Worm (Caenorhabditis elegans) whole organism, L3 larva: Measurements from ENCODE around the gene C53D6.6.

Experiments
- R02D3.7 ChIP-seq: fragments of 150-350 bp; optimal IDR thresholded peaks from 2 replicates; lab custom pipeline; 2014; ENCODE audit warnings: missing biosample characterization, missing genetic modification characterization
- ZK546.5 ChIP-seq: sonication (generic microtip); optimal IDR thresholded peaks from 2 replicates; lab custom pipeline; 2017; ENCODE audit warnings: missing biosample characterization, missing genetic modification characterization
- ceh-16 ChIP-seq: sonication (generic microtip); optimal IDR thresholded peaks from 2 replicates; lab custom pipeline; 2017; ENCODE audit warnings: missing biosample characterization, missing genetic modification characterization
- ceh-28 ChIP-seq: fragments of 150-350 bp; optimal IDR thresholded peaks from 2 replicates; lab custom pipeline; 2014; ENCODE audit warnings: missing biosample characterization, missing genetic modification reagents, missing genetic modification characterization
- ceh-9 ChIP-seq: sonication (generic microtip); optimal IDR thresholded peaks from 2 replicates; lab custom pipeline; 2018; ENCODE audit warnings: missing biosample characterization, missing genetic modification characterization
- daf-12 ChIP-seq: fragments of 150-350 bp; optimal IDR thresholded peaks from 2 replicates; lab custom pipeline; 2014; ENCODE audit warnings: missing biosample characterization, missing genetic modification reagents, missing genetic modification characterization
- egl-27 ChIP-seq: sonication (generic microtip); optimal IDR thresholded peaks from 4 replicates; lab custom pipeline; 2017; ENCODE audit warnings: missing biosample characterization, missing genetic modification reagents, missing genetic modification characterization
- egl-5 ChIP-seq: fragments of 150-350 bp; optimal IDR thresholded peaks from 2 replicates; lab custom pipeline; 2017; ENCODE audit warnings: missing biosample characterization, missing genetic modification reagents, missing genetic modification characterization, inconsistent platforms
- elt-1 ChIP-seq: fragments of 150-350 bp; optimal IDR thresholded peaks from 2 replicates; lab custom pipeline; 2014; ENCODE audit warnings: missing biosample characterization, missing genetic modification characterization
- elt-2 ChIP-seq: sonication (generic microtip); optimal IDR thresholded peaks from 2 replicates; lab custom pipeline; 2016; ENCODE audit warnings: missing genetic modification reagents, mild to moderate bottlenecking, missing genetic modification characterization, missing compliant biosample characterization
- elt-3 ChIP-seq, 3 experiments: fragments of 150-350 bp in 1 of 3; sonication (generic microtip) in 2 of 3; optimal IDR thresholded peaks; 2 replicates in 2 of 3; 4 replicates in 1 of 3; lab custom pipeline; 2014 to 2017; ENCODE audit warnings: missing biosample characterization in 3 of 3, missing genetic modification characterization in 3 of 3
- fkh-2 ChIP-seq: fragments of 150-350 bp; optimal IDR thresholded peaks from 2 replicates; lab custom pipeline; 2014; ENCODE audit warnings: missing biosample characterization, missing genetic modification reagents, missing genetic modification characterization
- hmg-11 ChIP-seq: sonication (generic microtip); optimal IDR thresholded peaks from 2 replicates; lab custom pipeline; 2016; ENCODE audit warnings: missing genetic modification characterization, missing compliant biosample characterization
- lin-15B ChIP-seq: fragments of 150-350 bp; optimal IDR thresholded peaks from 2 replicates; lab custom pipeline; 2014; ENCODE audit warnings: missing biosample characterization, missing genetic modification characterization
- lin-39 ChIP-seq: fragments of 150-350 bp; optimal IDR thresholded peaks from 2 replicates; lab custom pipeline; 2018; ENCODE audit warnings: missing biosample characterization, missing genetic modification reagents, missing genetic modification characterization
- lsy-12 ChIP-seq: sonication (generic microtip); optimal IDR thresholded peaks from 2 replicates; lab custom pipeline; 2016; ENCODE audit warnings: mild to moderate bottlenecking, missing genetic modification characterization, missing compliant biosample characterization
- mdl-1 ChIP-seq: fragments of 150-350 bp; optimal IDR thresholded peaks from 2 replicates; lab custom pipeline; 2014; ENCODE audit warnings: missing biosample characterization, missing genetic modification characterization
- mml-1 ChIP-seq: fragments of 150-350 bp; sonication (generic microtip); optimal IDR thresholded peaks from 3 replicates; lab custom pipeline; 2014; ENCODE audit warnings: missing biosample characterization, missing genetic modification characterization
- nfya-1 ChIP-seq: sonication (generic microtip); optimal IDR thresholded peaks from 2 replicates; lab custom pipeline; 2017; ENCODE audit warnings: missing genetic modification characterization, mild to moderate bottlenecking, missing compliant biosample characterization, antibody characterized with exemption, moderate library complexity; ENCODE audit not compliant: insufficient read depth
- nhr-11 ChIP-seq: fragments of 150-350 bp; optimal IDR thresholded peaks from 2 replicates; lab custom pipeline; 2014; ENCODE audit warnings: missing biosample characterization, missing genetic modification characterization
- nhr-12 ChIP-seq: fragments of 150-350 bp; optimal IDR thresholded peaks from 2 replicates; lab custom pipeline; 2014; ENCODE audit warnings: missing biosample characterization, missing genetic modification characterization
- nhr-23 ChIP-seq: fragments of 150-350 bp; optimal IDR thresholded peaks from 2 replicates; lab custom pipeline; 2014; ENCODE audit warnings: missing biosample characterization, missing genetic modification reagents, missing genetic modification characterization
- nhr-237 ChIP-seq: fragments of 150-350 bp; optimal IDR thresholded peaks from 2 replicates; lab custom pipeline; 2014; ENCODE audit warnings: missing biosample characterization, missing genetic modification characterization
- nhr-25 ChIP-seq: sonication (generic microtip); optimal IDR thresholded peaks from 2 replicates; lab custom pipeline; 2017; ENCODE audit warnings: missing biosample characterization, missing genetic modification characterization
- nhr-43 ChIP-seq: sonication (generic microtip); optimal IDR thresholded peaks from 2 replicates; lab custom pipeline; 2016; ENCODE audit warnings: mild to moderate bottlenecking, missing genetic modification characterization, missing compliant biosample characterization; ENCODE audit not compliant: poor library complexity, severe bottlenecking
- nhr-67 ChIP-seq: fragments of 150-350 bp; optimal IDR thresholded peaks from 2 replicates; lab custom pipeline; 2014; ENCODE audit warnings: missing biosample characterization, missing genetic modification characterization
- nhr-76 ChIP-seq: fragments of 150-350 bp; sonication (generic microtip); optimal IDR thresholded peaks from 5 replicates; lab custom pipeline; 2014; ENCODE audit warnings: missing biosample characterization, missing genetic modification characterization
- pha-4 ChIP-seq: fragments of 150-350 bp; optimal IDR thresholded peaks from 2 replicates; lab custom pipeline; 2014; ENCODE audit warnings: missing biosample characterization, missing genetic modification reagents, missing genetic modification characterization
- pqm-1 ChIP-seq: fragments of 150-350 bp; optimal IDR thresholded peaks from 2 replicates; lab custom pipeline; 2017; ENCODE audit warnings: missing biosample characterization, missing genetic modification characterization, inconsistent platforms
- sea-2 ChIP-seq: fragments of 150-350 bp; sonication (generic microtip); optimal IDR thresholded peaks from 4 replicates; lab custom pipeline; 2014; ENCODE audit warnings: missing biosample characterization, missing genetic modification reagents, missing genetic modification characterization
- skn-1 ChIP-seq: fragments of 150-350 bp; optimal IDR thresholded peaks from 2 replicates; lab custom pipeline; 2014; ENCODE audit warnings: missing biosample characterization, missing genetic modification characterization
- snpc-4 ChIP-seq: fragments of 150-350 bp; optimal IDR thresholded peaks from 2 replicates; lab custom pipeline; 2014; ENCODE audit warnings: missing biosample characterization, missing genetic modification characterization
- tbx-2 ChIP-seq: sonication (generic microtip); optimal IDR thresholded peaks from 2 replicates; lab custom pipeline; 2016; ENCODE audit warnings: mild to moderate bottlenecking, missing genetic modification characterization, missing compliant biosample characterization
- unc-39 ChIP-seq: sonication (generic microtip); optimal IDR thresholded peaks from 4 replicates; lab custom pipeline; 2017; ENCODE audit warnings: missing biosample characterization, missing genetic modification characterization
- unc-62 ChIP-seq: fragments of 150-350 bp; sonication (generic microtip); optimal IDR thresholded peaks from 4 replicates; lab custom pipeline; 2014; ENCODE audit warnings: missing biosample characterization, missing genetic modification reagents, missing genetic modification characterization
- zag-1 ChIP-seq: fragments of 150-350 bp; optimal IDR thresholded peaks from 2 replicates; lab custom pipeline; 2014; ENCODE audit warnings: missing biosample characterization, missing genetic modification characterization
- ztf-11 ChIP-seq: fragments of 150-350 bp; optimal IDR thresholded peaks from 2 replicates; lab custom pipeline; 2014; ENCODE audit warnings: missing biosample characterization, missing genetic modification characterization
- ztf-4 ChIP-seq: fragments of 150-350 bp; optimal IDR thresholded peaks from 2 replicates; lab custom pipeline; 2014; ENCODE audit warnings: missing biosample characterization, missing genetic modification characterization

C53D6.6 gene

ce11 chrIV:9016477-9016876 lies 16.0 kb downstream of the C53D6.6 start, which contains the start of gene acc-2:
acc-2 (plus strand) TSS chrIV:9016777.
- TF ChIP-seq hmg-11 (tag; lab: Kevin White, UChicago) (no peak), nfya-1 (tag; lab: Kevin White, UChicago) (no peak), tbx-2 (tag; lab: Kevin White, UChicago) (no peak), unc-62 (no peak), daf-12 (no peak), ceh-16 (tag; lab: Kevin White, UChicago) (no peak), nhr-11 (tag; lab: Kevin White, UChicago) (no peak), pha-4 (no peak), ZK546.5 (no peak), mml-1 (no peak), unc-39 (tag; lab: Kevin White, UChicago) (no peak), elt-3 (tag; optimal IDR thresholded peaks at IDR 0.05; lab: Kevin White, UChicago) (no peak), zag-1 (no peak), nhr-76 (tag; lab: Kevin White, UChicago) (no peak), nhr-237 (tag; lab: Kevin White, UChicago) (no peak), skn-1 (tag; lab: Kevin White, UChicago) (no peak), ztf-11 (no peak)

- TF ChIP-seq nfya-1 (tag; lab: Kevin White, UChicago) (no peak), pha-4 (peak; percentile 30), elt-2 (tag; lab: Kevin White, UChicago) (peak; percentile 67), pqm-1 (peak; percentile 13)
Measured at ce11 chrIV:9010257-9010656, 22.2 kb downstream of the C53D6.6 start, which contains the start of gene C53D6.11. C53D6.11 (plus strand) TSS chrIV:9010584.

DNA sequence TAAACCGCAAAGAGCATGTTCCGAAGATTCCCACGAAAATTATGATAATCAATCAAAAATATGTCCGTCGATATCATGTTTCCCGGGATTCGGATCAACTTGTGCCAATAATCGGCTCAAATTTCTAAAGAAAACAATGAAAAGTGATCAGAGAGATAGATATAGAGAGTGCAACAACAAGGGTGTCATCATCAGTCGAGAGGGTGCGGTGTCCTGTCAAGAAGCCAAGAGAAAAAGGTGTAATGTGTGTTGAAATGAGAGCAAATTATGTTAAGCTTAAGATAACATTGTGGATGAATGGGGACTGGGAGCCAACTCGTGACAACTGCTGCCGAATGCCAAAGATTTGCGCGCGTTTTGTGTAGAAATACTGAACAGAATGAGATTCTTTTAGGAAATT lies 24.5 kb downstream of the C53D6.6 start:
- TF ChIP-seq R02D3.7 (tag; lab: Kevin White, UChicago) (no peak), snpc-4 (tag; lab: Kevin White, UChicago) (no peak)

- TF ChIP-seq lin-15B (tag; lab: Kevin White, UChicago) (no peak), pqm-1 (no peak), tbx-2 (tag; lab: Kevin White, UChicago) (no peak), pha-4 (no peak), snpc-4 (tag; lab: Kevin White, UChicago) (no peak), elt-3 (tag; optimal IDR thresholded peaks at IDR 0.05; lab: Kevin White, UChicago) (no peak), nhr-11 (tag; lab: Kevin White, UChicago) (no peak), elt-2 (tag; lab: Kevin White, UChicago) (no peak), hmg-11 (tag; lab: Kevin White, UChicago) (no peak), nhr-237 (tag; lab: Kevin White, UChicago) (no peak), elt-1 (no peak), zag-1 (no peak), ceh-28 (tag; lab: Kevin White, UChicago) (no peak), daf-12 (no peak), nfya-1 (tag; lab: Kevin White, UChicago) (no peak), ceh-9 (no peak), egl-5 (tag; lab: Kevin White, UChicago) (no peak), fkh-2 (no peak), mdl-1 (tag; lab: Kevin White, UChicago) (no peak)
Measured at ce11 chrIV:9005310-9005709, 27.2 kb downstream of the C53D6.6 start, which contains the start of gene unc-129. unc-129 (minus strand) TSS chrIV:9005410.

DNA sequence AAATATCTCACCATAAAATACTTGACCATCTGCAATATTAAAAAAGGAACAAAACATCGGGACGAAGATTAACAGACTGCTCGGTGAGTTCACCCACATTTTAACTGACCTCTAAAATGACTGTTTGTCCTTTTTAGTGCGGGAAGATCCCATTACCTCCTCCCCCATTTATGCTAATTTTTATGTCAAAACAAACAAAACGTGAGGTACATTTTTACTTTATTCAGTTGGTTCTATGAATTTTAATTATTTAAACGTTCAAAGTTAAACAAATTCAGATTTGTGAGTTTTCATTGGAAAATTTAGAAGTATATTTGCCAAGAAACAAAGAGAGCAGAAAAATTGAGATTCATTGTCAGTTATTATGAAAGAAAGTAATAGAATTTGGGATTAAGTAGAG lies 29.8 kb downstream of the C53D6.6 start, which contains the start of gene C53D6.8:
Gene C53D6.8, minus strand, starts transcription at position 101 of the 400 bp plus-strand sequence.
- TF ChIP-seq nhr-67 (no peak), nhr-11 (tag; lab: Kevin White, UChicago) (no peak), sea-2 (GFP tag; lab: Kevin White, UChicago) (no peak), pha-4 (no peak), nhr-43 (no peak), nhr-12 (tag; lab: Kevin White, UChicago) (no peak), lin-39 (tag; lab: Kevin White, UChicago) (no peak)

ce11 chrIV:9001184-9001583 lies 31.3 kb downstream of the C53D6.6 start:
- TF ChIP-seq hmg-11 (tag; lab: Kevin White, UChicago) (no peak), fkh-2 (no peak), ztf-4 (tag; lab: Kevin White, UChicago) (no peak), ZK546.5 (no peak), zag-1 (no peak), lsy-12 (no peak), nhr-23 (no peak), nhr-25 (tag; lab: Kevin White, UChicago) (no peak), nhr-76 (tag; lab: Kevin White, UChicago) (no peak), mdl-1 (tag; lab: Kevin White, UChicago) (no peak), tbx-2 (tag; lab: Kevin White, UChicago) (no peak), nhr-11 (tag; lab: Kevin White, UChicago) (no peak), elt-3 (tag; optimal IDR thresholded peaks at IDR 0.05; lab: Kevin White, UChicago) (no peak), snpc-4 (tag; lab: Kevin White, UChicago) (no peak), egl-27 (no peak), ceh-9 (no peak), unc-39 (tag; lab: Kevin White, UChicago) (no peak), sea-2 (GFP tag; lab: Kevin White, UChicago) (no peak)
